Worm (Caenorhabditis elegans): ENCODE data around the gene C27H6.8.

The C27H6.8 gene

DNA sequence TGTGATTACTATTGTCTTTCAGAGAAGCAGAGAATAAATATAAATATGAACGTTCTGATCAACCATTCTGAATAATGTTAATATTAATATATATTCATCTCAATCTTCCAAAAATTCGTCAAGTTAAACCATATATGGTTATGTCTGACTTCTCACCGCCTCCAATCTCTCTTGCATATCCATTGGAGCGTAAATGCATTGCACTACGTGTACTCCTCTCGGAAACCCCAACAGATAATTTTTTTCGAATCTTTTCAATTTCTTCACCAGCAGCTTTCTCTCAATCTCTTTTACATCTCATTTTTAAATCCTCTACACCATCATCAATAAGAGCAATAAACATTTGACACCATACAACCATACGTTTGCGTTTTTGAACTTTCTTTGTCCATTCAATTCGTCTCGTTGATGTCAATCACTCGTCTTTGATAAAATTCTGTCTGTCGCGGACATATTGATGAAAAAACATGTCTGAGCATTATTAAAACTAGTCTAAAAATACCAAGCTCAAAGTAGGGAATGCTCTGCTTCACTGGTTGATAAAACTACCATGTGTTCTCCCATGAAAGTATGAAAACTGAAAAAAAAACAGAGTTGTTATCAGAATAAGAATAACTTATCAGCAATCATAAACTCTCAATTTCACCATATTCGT, 15.9 kb upstream of the C27H6.8 start:
- TF ChIP-seq pes-1 (GFP tag; IDR thresholded peaks at IDR 0.05) (no peak), tra-4 (tag; optimal IDR thresholded peaks at IDR 0.05) (no peak), aly-1 (tag; optimal IDR thresholded peaks at IDR 0.05) (no peak), flt-1 (GFP tag; IDR thresholded peaks at IDR 0.05) (no peak), sea-1 (GFP tag; conservative IDR thresholded peaks at IDR 0.05) (no peak), ets-7 (tag; optimal IDR thresholded peaks at IDR 0.05) (no peak), B0310.2 (tag; optimal IDR thresholded peaks at IDR 0.05) (no peak)

DNA sequence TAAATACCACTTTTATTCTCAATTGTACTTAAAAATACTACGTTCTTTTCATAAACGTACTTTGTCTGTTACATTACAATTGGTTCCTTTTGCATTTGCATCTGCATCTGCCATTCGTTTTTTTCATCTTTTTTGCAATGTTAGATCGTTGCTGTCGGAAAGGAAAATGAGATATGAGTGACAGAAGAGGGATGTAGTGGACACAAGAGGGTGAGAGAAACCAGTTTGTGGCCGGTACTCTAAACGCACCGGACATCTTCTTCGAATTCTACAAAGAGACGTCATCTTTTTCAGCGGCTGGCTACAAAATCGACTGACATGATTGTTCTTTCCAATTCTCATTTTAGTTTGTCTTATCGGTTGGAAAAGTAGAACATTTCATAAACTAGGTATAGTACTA, 15.1 kb upstream of the C27H6.8 start:
- TF ChIP-seq ets-7 (tag; optimal IDR thresholded peaks at IDR 0.05) (no peak), tbx-11 (GFP tag; IDR thresholded peaks at IDR 0.05) (no peak), ceh-13 (GFP tag; optimal IDR thresholded peaks at IDR 0.05) (no peak), ama-1 (optimal IDR thresholded peaks at IDR 0.05) (no peak)

ce11 chrV:10000760-10001159, 13.2 kb upstream of the C27H6.8 start, which contains the start of gene K08H10.10:
TSS of gene K08H10.10 (plus strand) at chrV:10001060.
- TF ChIP-seq hmbx-1 (tag; optimal IDR thresholded peaks at IDR 0.05) (no peak), ets-7 (tag; optimal IDR thresholded peaks at IDR 0.05) (no peak), aly-1 (tag; optimal IDR thresholded peaks at IDR 0.05) (no peak), tra-4 (tag; optimal IDR thresholded peaks at IDR 0.05) (no peak), F13C5.2 (tag; optimal IDR thresholded peaks at IDR 0.05) (no peak), tbx-37 (GFP tag; conservative IDR thresholded peaks at IDR 0.05) (no peak), pes-1 (GFP tag; IDR thresholded peaks at IDR 0.05) (no peak), hnd-1 (tag; optimal IDR thresholded peaks at IDR 0.05) (no peak), sea-1 (GFP tag; conservative IDR thresholded peaks at IDR 0.05) (no peak), tbx-11 (GFP tag; IDR thresholded peaks at IDR 0.05) (no peak), B0310.2 (tag; optimal IDR thresholded peaks at IDR 0.05) (no peak), ceh-36 (tag; optimal IDR thresholded peaks at IDR 0.05) (no peak), hmg-4 (GFP tag; optimal IDR thresholded peaks at IDR 0.05) (no peak), scrt-1 (GFP tag; IDR thresholded peaks at IDR 0.05) (no peak), ama-1 (optimal IDR thresholded peaks at IDR 0.05) (no peak), flt-1 (GFP tag; IDR thresholded peaks at IDR 0.05) (no peak), ceh-13 (GFP tag; optimal IDR thresholded peaks at IDR 0.05) (no peak)

ce11 chrV:9995791-9996190, 8.2 kb upstream of the C27H6.8 start, which contains the start of gene K08H10.6:
TSS of gene K08H10.6 (minus strand) at chrV:9995891.
- TF ChIP-seq hnd-1 (tag; optimal IDR thresholded peaks at IDR 0.05) (no peak), sea-1 (GFP tag; conservative IDR thresholded peaks at IDR 0.05) (no peak), tbx-11 (GFP tag; IDR thresholded peaks at IDR 0.05) (no peak), hmg-4 (GFP tag; optimal IDR thresholded peaks at IDR 0.05) (no peak), ama-1 (optimal IDR thresholded peaks at IDR 0.05) (no peak), B0310.2 (tag; optimal IDR thresholded peaks at IDR 0.05) (no peak), scrt-1 (GFP tag; IDR thresholded peaks at IDR 0.05) (no peak), aly-1 (tag; optimal IDR thresholded peaks at IDR 0.05) (no peak), ets-7 (tag; optimal IDR thresholded peaks at IDR 0.05) (no peak), flt-1 (GFP tag; IDR thresholded peaks at IDR 0.05) (no peak)

- TF ChIP-seq pes-1 (GFP tag; IDR thresholded peaks at IDR 0.05) (no peak), ceh-13 (GFP tag; optimal IDR thresholded peaks at IDR 0.05) (no peak), hnd-1 (tag; optimal IDR thresholded peaks at IDR 0.05) (no peak), F13C5.2 (tag; optimal IDR thresholded peaks at IDR 0.05) (no peak), aly-1 (tag; optimal IDR thresholded peaks at IDR 0.05) (no peak), scrt-1 (GFP tag; IDR thresholded peaks at IDR 0.05) (no peak), ceh-36 (tag; optimal IDR thresholded peaks at IDR 0.05) (no peak), tra-4 (tag; optimal IDR thresholded peaks at IDR 0.05) (no peak), hmg-4 (GFP tag; optimal IDR thresholded peaks at IDR 0.05) (no peak), ama-1 (optimal IDR thresholded peaks at IDR 0.05) (no peak)
These were observed 4.0 kb upstream of the C27H6.8 start, which contains the start of the genes rde-1 and trpp-6 for ce11 chrV:9991610-9992009. TSS of gene rde-1 (minus strand) at chrV:9991642. TSS of gene trpp-6 (plus strand) at chrV:9991895.

- no peak for TF ChIP-seq hnd-1 (tag; optimal IDR thresholded peaks at IDR 0.05)
- no peak for TF ChIP-seq ama-1 (optimal IDR thresholded peaks at IDR 0.05)
- no peak for TF ChIP-seq scrt-1 (GFP tag; IDR thresholded peaks at IDR 0.05)
- TF ChIP-seq B0310.2 (tag; optimal IDR thresholded peaks at IDR 0.05) = no peak
- TF ChIP-seq aly-1 (tag; optimal IDR thresholded peaks at IDR 0.05) = no peak
- no peak for TF ChIP-seq tbx-11 (GFP tag; IDR thresholded peaks at IDR 0.05)
- TF ChIP-seq hmg-4 (GFP tag; optimal IDR thresholded peaks at IDR 0.05) = no peak
- no peak for TF ChIP-seq F13C5.2 (tag; optimal IDR thresholded peaks at IDR 0.05)
- no peak for TF ChIP-seq sea-1 (GFP tag; conservative IDR thresholded peaks at IDR 0.05)
- no peak for TF ChIP-seq tra-4 (tag; optimal IDR thresholded peaks at IDR 0.05)
These were observed 1.4 kb downstream of the C27H6.8 start, which contains the start of gene rmd-2 for ce11 chrV:9986177-9986576. TSS of gene rmd-2 (minus strand) at chrV:9986277.

ce11 chrV:9985227-9985864, 2.2 kb downstream of the C27H6.8 start:
- TF ChIP-seq sea-1 (GFP tag; conservative IDR thresholded peaks at IDR 0.05) (no peak), ceh-36 (tag; optimal IDR thresholded peaks at IDR 0.05) (no peak), scrt-1 (GFP tag; IDR thresholded peaks at IDR 0.05) (no peak), pes-1 (GFP tag; IDR thresholded peaks at IDR 0.05) (no peak), hmbx-1 (tag; optimal IDR thresholded peaks at IDR 0.05) (no peak), B0310.2 (tag; optimal IDR thresholded peaks at IDR 0.05) (no peak), ceh-13 (GFP tag; optimal IDR thresholded peaks at IDR 0.05) (no peak), ama-1 (optimal IDR thresholded peaks at IDR 0.05) (no peak), hnd-1 (tag; optimal IDR thresholded peaks at IDR 0.05) (no peak), hmg-4 (GFP tag; optimal IDR thresholded peaks at IDR 0.05) (no peak), tbx-37 (GFP tag; conservative IDR thresholded peaks at IDR 0.05) (no peak), tbx-11 (GFP tag; IDR thresholded peaks at IDR 0.05) (no peak), aly-1 (tag; optimal IDR thresholded peaks at IDR 0.05) (no peak), ets-7 (tag; optimal IDR thresholded peaks at IDR 0.05) (no peak), F13C5.2 (tag; optimal IDR thresholded peaks at IDR 0.05) (no peak), flt-1 (GFP tag; IDR thresholded peaks at IDR 0.05) (no peak), tra-4 (tag; optimal IDR thresholded peaks at IDR 0.05) (no peak)

All from whole organism, early embryonic.